Worm (Caenorhabditis elegans) whole organism, L4 larva: ENCODE measurements around the gene str-249.

ENCODE experiments used
- F10B5.3 ChIP-seq: sonication (generic microtip); optimal IDR thresholded peaks from 2 replicates; lab custom pipeline; 2016; ENCODE audit warnings: mild to moderate bottlenecking, missing genetic modification characterization, missing compliant biosample characterization
- F44E2.7 ChIP-seq: fragments of 200-800 bp; sonication (Bioruptor generic); IDR thresholded peaks from 2 replicates; pipeline ENCODE4 v2.1.2; 2022; ENCODE audit warnings: missing genetic modification characterization, missing compliant biosample characterization
- F49E8.2 ChIP-seq: sonication (generic microtip); optimal IDR thresholded peaks from 2 replicates; lab custom pipeline; 2016; ENCODE audit warnings: missing compliant biosample characterization, mild to moderate bottlenecking, missing genetic modification characterization, borderline replicate concordance
- R02D3.7 ChIP-seq: fragments of 150-350 bp; sonication (generic microtip); optimal IDR thresholded peaks from 3 replicates; lab custom pipeline; 2014; ENCODE audit warnings: missing biosample characterization, missing genetic modification characterization
- T20F7.1 ChIP-seq: fragments of 200-800 bp; sonication (Bioruptor generic); optimal IDR thresholded peaks from 2 replicates; lab custom pipeline; 2018; ENCODE audit warnings: mild to moderate bottlenecking, missing genetic modification characterization, missing compliant biosample characterization
- T26A8.4 ChIP-seq: fragments of 200-800 bp; sonication (Bioruptor generic); IDR thresholded peaks from 2 replicates; pipeline ENCODE4 v1.3.6; 2022; ENCODE audit warnings: missing genetic modification characterization, missing compliant biosample characterization
- ZK337.2 ChIP-seq: fragments of 200-800 bp; sonication (Bioruptor generic); IDR thresholded peaks from 2 replicates; pipeline ENCODE4 v1.3.6; 2022; ENCODE audit warnings: missing genetic modification reagents, missing genetic modification characterization, missing compliant biosample characterization
- ZK546.5 ChIP-seq, 2 experiments: sonication (generic microtip); optimal IDR thresholded peaks; 2 replicates each; lab custom pipeline; 2017; ENCODE audit warnings: missing biosample characterization in 2 of 2, missing genetic modification characterization in 2 of 2
- aly-2 ChIP-seq: sonication (generic microtip); optimal IDR thresholded peaks from 2 replicates; lab custom pipeline; 2018; ENCODE audit warnings: missing biosample characterization, missing genetic modification characterization
- ceh-20 ChIP-seq: fragments of 200-800 bp; sonication (Bioruptor generic); IDR thresholded peaks from 2 replicates; pipeline ENCODE4 v1.3.6; 2022; ENCODE audit warnings: missing genetic modification reagents, missing genetic modification characterization, missing compliant biosample characterization
- ces-1 ChIP-seq: fragments of 150-350 bp; sonication (generic microtip); optimal IDR thresholded peaks from 4 replicates; lab custom pipeline; 2014; ENCODE audit warnings: missing biosample characterization, missing genetic modification reagents, missing genetic modification characterization
- ctbp-1 ChIP-seq: fragments of 200-800 bp; sonication (Bioruptor generic); IDR thresholded peaks from 2 replicates; pipeline ENCODE4 v1.3.6; 2022; ENCODE audit warnings: missing genetic modification reagents, missing genetic modification characterization, missing compliant biosample characterization
- daf-16 ChIP-seq, 3 experiments: sonication (generic microtip); optimal IDR thresholded peaks; 2 replicates each; lab custom pipeline; 2016 to 2017; ENCODE audit warnings: missing genetic modification characterization in 3 of 3, missing genetic modification reagents in 3 of 3, mild to moderate bottlenecking in 2 of 3, missing compliant biosample characterization in 2 of 3, missing biosample characterization in 1 of 3, moderate library complexity in 1 of 3
- dmd-6 ChIP-seq: fragments of 200-800 bp; sonication (Bioruptor generic); IDR thresholded peaks from 2 replicates; pipeline ENCODE4 v1.3.6; 2022; ENCODE audit warnings: missing genetic modification reagents, missing genetic modification characterization, missing compliant biosample characterization
- dpl-1 ChIP-seq: fragments of 150-350 bp; optimal IDR thresholded peaks from 2 replicates; lab custom pipeline; 2014; ENCODE audit warnings: missing biosample characterization, missing genetic modification reagents, missing genetic modification characterization
- duxl-1 ChIP-seq: sonication (generic microtip); optimal IDR thresholded peaks from 2 replicates; lab custom pipeline; 2016; ENCODE audit warnings: mild to moderate bottlenecking, missing genetic modification characterization, moderate library complexity, missing compliant biosample characterization; ENCODE audit not compliant: poor library complexity
- dve-1 ChIP-seq: sonication (generic microtip); optimal IDR thresholded peaks from 2 replicates; lab custom pipeline; 2017; ENCODE audit warnings: antibody characterized with exemption, mild to moderate bottlenecking, missing genetic modification characterization, missing compliant biosample characterization; ENCODE audit not compliant: insufficient read depth
- egl-27 ChIP-seq: sonication (generic microtip); optimal IDR thresholded peaks from 3 replicates; lab custom pipeline; 2017; ENCODE audit warnings: missing biosample characterization, missing genetic modification reagents, missing genetic modification characterization
- fos-1 ChIP-seq: fragments of 150-350 bp; optimal IDR thresholded peaks from 2 replicates; lab custom pipeline; 2014; ENCODE audit warnings: missing biosample characterization, missing genetic modification characterization
- hlh-30 ChIP-seq: sonication (generic microtip); optimal IDR thresholded peaks from 2 replicates; lab custom pipeline; 2017; ENCODE audit warnings: antibody characterized with exemption, mild to moderate bottlenecking, missing genetic modification characterization, missing compliant biosample characterization; ENCODE audit not compliant: insufficient read depth
- hmg-1.1 ChIP-seq: fragments of 200-800 bp; sonication (Bioruptor generic); IDR thresholded peaks from 2 replicates; pipeline ENCODE4 v1.3.6; 2022; ENCODE audit warnings: missing genetic modification reagents, missing genetic modification characterization, missing compliant biosample characterization
- jun-1 ChIP-seq: fragments of 150-350 bp; optimal IDR thresholded peaks from 2 replicates; lab custom pipeline; 2014; ENCODE audit warnings: missing biosample characterization, missing genetic modification reagents, missing genetic modification characterization
- lim-7 ChIP-seq: fragments of 200-800 bp; sonication (Bioruptor generic); IDR thresholded peaks from 2 replicates; pipeline ENCODE4 v1.3.6; 2022; ENCODE audit warnings: missing genetic modification characterization, missing compliant biosample characterization
- lin-15B ChIP-seq: fragments of 150-350 bp; sonication (generic microtip); optimal IDR thresholded peaks from 3 replicates; lab custom pipeline; 2014; ENCODE audit warnings: missing biosample characterization, missing genetic modification characterization
- lin-29 ChIP-seq: fragments of 200-800 bp; sonication (Bioruptor generic); IDR thresholded peaks from 2 replicates; pipeline ENCODE4 v1.3.6; 2022; ENCODE audit warnings: missing genetic modification reagents, missing genetic modification characterization, missing compliant biosample characterization
- lin-39 ChIP-seq: fragments of 150-350 bp; optimal IDR thresholded peaks from 2 replicates; lab custom pipeline; 2014; ENCODE audit warnings: missing biosample characterization, missing genetic modification reagents, missing genetic modification characterization
- lsy-2 ChIP-seq, 2 experiments: fragments of 150-350 bp in 1 of 2; sonication (generic microtip) in 1 of 2; optimal IDR thresholded peaks; 2 replicates each; lab custom pipeline; 2014 to 2017; ENCODE audit warnings: missing biosample characterization in 2 of 2, missing genetic modification characterization in 2 of 2
- mdl-1 ChIP-seq, 2 experiments: fragments of 150-350 bp in 1 of 2; sonication (generic microtip) in 1 of 2; optimal IDR thresholded peaks; 2 replicates each; lab custom pipeline; 2014 to 2017; ENCODE audit warnings: missing biosample characterization in 2 of 2, missing genetic modification characterization in 2 of 2
- mes-2 ChIP-seq: sonication (generic microtip); optimal IDR thresholded peaks from 2 replicates; lab custom pipeline; 2016; ENCODE audit warnings: missing genotype, mild to moderate bottlenecking, missing genetic modification characterization, missing compliant biosample characterization; ENCODE audit not compliant: poor library complexity, severe bottlenecking
- mxl-2 ChIP-seq: fragments of 200-800 bp; sonication (Bioruptor generic); conservative IDR thresholded peaks from 2 replicates; pipeline ENCODE4 v1.3.6; 2022; ENCODE audit warnings: missing genetic modification reagents, missing genetic modification characterization, missing compliant biosample characterization
- mxl-3 ChIP-seq: fragments of 200-800 bp; sonication (Bioruptor generic); optimal IDR thresholded peaks from 2 replicates; lab custom pipeline; 2018; ENCODE audit warnings: mild to moderate bottlenecking, missing genetic modification characterization, missing compliant biosample characterization
- nhr-10 ChIP-seq: fragments of 150-350 bp; optimal IDR thresholded peaks from 2 replicates; lab custom pipeline; 2014; ENCODE audit warnings: missing biosample characterization, missing genetic modification characterization
- nhr-102 ChIP-seq: sonication (generic microtip); optimal IDR thresholded peaks from 2 replicates; lab custom pipeline; 2016; ENCODE audit warnings: mild to moderate bottlenecking, missing genetic modification characterization, moderate library complexity, missing compliant biosample characterization
- nhr-11 ChIP-seq: fragments of 150-350 bp; optimal IDR thresholded peaks from 2 replicates; lab custom pipeline; 2014; ENCODE audit warnings: missing biosample characterization, missing genetic modification characterization
- nhr-111 ChIP-seq: fragments of 200-800 bp; sonication (Bioruptor generic); optimal IDR thresholded peaks from 2 replicates; lab custom pipeline; 2018; ENCODE audit warnings: mild to moderate bottlenecking, missing genetic modification characterization, missing compliant biosample characterization
- nhr-237 ChIP-seq: sonication (generic microtip); optimal IDR thresholded peaks from 2 replicates; lab custom pipeline; 2017; ENCODE audit warnings: missing biosample characterization, missing genetic modification characterization
- nhr-25 ChIP-seq: sonication (generic microtip); optimal IDR thresholded peaks from 2 replicates; lab custom pipeline; 2017; ENCODE audit warnings: missing genetic modification characterization, mild to moderate bottlenecking, missing compliant biosample characterization, antibody characterized with exemption, moderate library complexity, borderline replicate concordance; ENCODE audit not compliant: insufficient read depth
- nhr-28 ChIP-seq: fragments of 150-350 bp; optimal IDR thresholded peaks from 2 replicates; lab custom pipeline; 2014; ENCODE audit warnings: missing biosample characterization, missing genetic modification characterization
- nhr-41 ChIP-seq: fragments of 200-800 bp; sonication (Bioruptor generic); IDR thresholded peaks from 2 replicates; pipeline ENCODE4 v1.3.6; 2022; ENCODE audit warnings: missing genetic modification reagents, missing genetic modification characterization, missing compliant biosample characterization
- nhr-42 ChIP-seq: fragments of 200-800 bp; sonication (Bioruptor generic); IDR thresholded peaks from 2 replicates; pipeline ENCODE4 v1.3.6; 2022; ENCODE audit warnings: missing genetic modification characterization, missing compliant biosample characterization
- nhr-76 ChIP-seq: fragments of 150-350 bp; optimal IDR thresholded peaks from 2 replicates; lab custom pipeline; 2014; ENCODE audit warnings: missing biosample characterization, missing genetic modification characterization
- nhr-77 ChIP-seq: fragments of 150-350 bp; optimal IDR thresholded peaks from 2 replicates; lab custom pipeline; 2014; ENCODE audit warnings: missing biosample characterization, missing genetic modification characterization
- pqm-1 ChIP-seq: sonication (generic microtip); optimal IDR thresholded peaks from 2 replicates; lab custom pipeline; 2017; ENCODE audit warnings: missing biosample characterization, missing genetic modification characterization
- skn-1 ChIP-seq: fragments of 150-350 bp; optimal IDR thresholded peaks from 2 replicates; lab custom pipeline; 2014; ENCODE audit warnings: missing biosample characterization, missing genetic modification characterization
- snpc-1.2 ChIP-seq: fragments of 200-800 bp; sonication (Bioruptor generic); IDR thresholded peaks from 2 replicates; pipeline ENCODE4 v1.3.6; 2022; ENCODE audit warnings: missing genetic modification reagents, missing genetic modification characterization, missing compliant biosample characterization
- snpc-4 ChIP-seq: fragments of 150-350 bp; optimal IDR thresholded peaks from 2 replicates; lab custom pipeline; 2014; ENCODE audit warnings: missing biosample characterization, missing genetic modification characterization
- spr-1 ChIP-seq: sonication (generic microtip); optimal IDR thresholded peaks from 2 replicates; lab custom pipeline; 2016; ENCODE audit warnings: mild to moderate bottlenecking, missing genetic modification characterization, missing compliant biosample characterization
- tag-97 ChIP-seq: fragments of 200-800 bp; sonication (Bioruptor generic); IDR thresholded peaks from 2 replicates; pipeline ENCODE4 v1.3.6; 2022; ENCODE audit warnings: missing genetic modification characterization, missing compliant biosample characterization
- unc-130 ChIP-seq: sonication (generic microtip); optimal IDR thresholded peaks from 2 replicates; lab custom pipeline; 2016; ENCODE audit warnings: missing genetic modification reagents, missing genetic modification characterization, missing compliant biosample characterization
- zfp-3 ChIP-seq: fragments of 200-800 bp; sonication (Bioruptor generic); conservative IDR thresholded peaks from 2 replicates; pipeline ENCODE4 v1.3.6; 2022; ENCODE audit warnings: missing genetic modification reagents, missing genetic modification characterization, missing compliant biosample characterization
- zip-11 ChIP-seq: fragments of 200-800 bp; sonication (Bioruptor generic); IDR thresholded peaks from 2 replicates; pipeline ENCODE4 v1.3.6; 2022; ENCODE audit warnings: missing genetic modification characterization, missing compliant biosample characterization

str-249 gene

DNA sequence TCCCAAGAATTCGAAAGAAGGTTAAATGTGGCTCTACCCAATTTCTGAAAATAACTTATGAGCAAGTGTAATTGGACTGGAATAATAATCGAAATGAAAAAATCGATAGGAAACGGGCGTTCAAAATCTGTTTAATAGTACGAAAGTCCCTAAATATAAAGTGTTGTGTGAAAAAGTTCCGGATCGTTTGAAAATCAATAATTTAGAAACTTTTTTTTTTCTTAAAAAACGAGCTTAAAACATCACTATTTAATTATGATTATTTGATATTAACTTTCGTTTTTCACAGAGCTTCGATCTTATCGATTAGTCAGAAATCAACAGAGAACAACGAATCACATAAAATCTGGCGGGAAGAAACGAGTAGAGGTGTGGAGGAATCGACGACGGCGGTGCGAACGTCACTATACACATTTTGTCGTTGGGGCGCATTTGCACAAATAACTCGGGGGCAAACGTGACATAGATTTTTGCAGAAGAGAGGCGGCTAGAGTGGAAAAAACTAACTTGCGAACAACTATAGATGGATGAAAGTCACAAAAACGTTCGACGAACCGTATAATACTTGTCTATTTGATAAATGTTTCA is 41.9 kb downstream of the str-249 start, which contains the start of gene hecd-1 (continued):
- TF ChIP-seq ZK546.5 (tag; optimal IDR thresholded peaks at IDR 0.05; lab: Kevin White, UChicago) (no peak), pqm-1 (tag; lab: Kevin White, UChicago) (no peak), ctbp-1 (GFP tag; lab: Robert Waterston, UW) (no peak), spr-1 (tag; lab: Kevin White, UChicago) (no peak), zfp-3 (GFP tag; lab: Robert Waterston, UW) (no peak), snpc-4 (tag; lab: Kevin White, UChicago) (no peak), mxl-2 (GFP tag; lab: Robert Waterston, UW) (no peak), lim-7 (GFP tag; lab: Robert Waterston, UW) (no peak), nhr-11 (no peak), hmg-1.1 (no peak), tag-97 (GFP tag; lab: Robert Waterston, UW) (no peak), daf-16 (GFP tag; optimal IDR thresholded peaks at IDR 0.05; lab: Kevin White, UChicago) (no peak), daf-16 (tag; optimal IDR thresholded peaks at IDR 0.05; lab: Kevin White, UChicago) (no peak), lin-39 (no peak), hlh-30 (tag; lab: Kevin White, UChicago) (peak; percentile 79), nhr-77 (no peak), jun-1 (no peak), nhr-42 (GFP tag; lab: Robert Waterston, UW) (no peak), nhr-237 (tag; lab: Kevin White, UChicago) (no peak), F10B5.3 (no peak), nhr-76 (tag; lab: Kevin White, UChicago) (no peak), mes-2 (tag; lab: Kevin White, UChicago) (peak; percentile 13), ces-1 (GFP tag; lab: Kevin White, UChicago) (no peak), ZK337.2 (GFP tag; lab: Robert Waterston, UW) (no peak), duxl-1 (tag; lab: Kevin White, UChicago) (no peak), R02D3.7 (tag; lab: Kevin White, UChicago) (no peak), F44E2.7 (no peak), lin-15B (no peak), mdl-1 (tag; optimal IDR thresholded peaks at IDR 0.05; lab: Kevin White, UChicago) (peak in 1 of 2 experiments; percentile 25), T20F7.1 (no peak), ceh-20 (GFP tag; lab: Robert Waterston, UW) (no peak), zip-11 (GFP tag; lab: Robert Waterston, UW) (no peak), unc-130 (GFP tag; lab: Kevin White, UChicago) (no peak), fos-1 (no peak), dmd-6 (GFP tag; lab: Robert Waterston, UW) (no peak), lin-29 (no peak), mxl-3 (GFP tag; lab: Kevin White, UChicago) (peak; percentile 37), aly-2 (no peak), dpl-1 (GFP tag; lab: Kevin White, UChicago) (peak; percentile 20), nhr-25 (tag; lab: Kevin White, UChicago) (no peak), egl-27 (tag; lab: Kevin White, UChicago) (no peak), nhr-10 (tag; lab: Kevin White, UChicago) (no peak), dve-1 (tag; lab: Kevin White, UChicago) (peak; percentile 16), nhr-111 (GFP tag; lab: Kevin White, UChicago) (no peak), nhr-41 (no peak), snpc-1.2 (GFP tag; lab: Robert Waterston, UW) (no peak), lsy-2 (tag; optimal IDR thresholded peaks at IDR 0.05; lab: Kevin White, UChicago) (peak in 1 of 2 experiments; percentile 56), skn-1 (no peak), T26A8.4 (GFP tag; lab: Robert Waterston, UW) (no peak), nhr-28 (peak; percentile 40), nhr-102 (tag; lab: Kevin White, UChicago) (no peak), F49E8.2 (tag; lab: Kevin White, UChicago) (no peak)
